Fruit fly (Drosophila melanogaster): Measurements from ENCODE around the gene mge.

dm6 chr3L:3882046-3882445, 27.7 kb downstream of the mge start:
- TF ChIP-seq CG34376 (GFP tag; optimal IDR thresholded peaks at IDR 0.05) (no peak), CG2889 (GFP tag; IDR thresholded peaks at IDR 0.05) (no peak), CG9932 (GFP tag; IDR thresholded peaks at IDR 0.05) (no peak), CG15011 (GFP tag; optimal IDR thresholded peaks at IDR 0.05) (no peak), CG3281 (GFP tag; optimal IDR thresholded peaks at IDR 0.05) (no peak), Deaf1 (tag; optimal IDR thresholded peaks at IDR 0.05) (no peak), CG14014 (GFP tag; IDR thresholded peaks at IDR 0.05) (no peak), CG31441 (GFP tag; IDR thresholded peaks at IDR 0.05) (no peak), sim (GFP tag; IDR thresholded peaks at IDR 0.05) (no peak), CG10979 (tag; optimal IDR thresholded peaks at IDR 0.05) (peak; percentile 56), schlank (tag; optimal IDR thresholded peaks at IDR 0.05) (no peak), Bteb2 (GFP tag; optimal IDR thresholded peaks at IDR 0.05) (no peak)

Data from whole organism, embryonic.